Worm (Caenorhabditis elegans) whole organism, early embryonic: Measurements from ENCODE around the gene orc-5.
"Not testable (repeated sequence)": the region's sequence is repeated elsewhere in the genome, so short reads cannot be mapped to it uniquely, and the experiment has no call there.

Experiments used
- B0310.2 ChIP-seq: sonication (generic microtip); optimal IDR thresholded peaks from 2 replicates; lab custom pipeline; 2016; ENCODE audit warnings: mild to moderate bottlenecking, missing genetic modification characterization, missing compliant biosample characterization
- F13C5.2 ChIP-seq: sonication (generic microtip); optimal IDR thresholded peaks from 2 replicates; lab custom pipeline; 2017; ENCODE audit warnings: mild to moderate bottlenecking, missing genetic modification characterization, inconsistent platforms, missing compliant biosample characterization
- aly-1 ChIP-seq: sonication (generic microtip); optimal IDR thresholded peaks from 2 replicates; lab custom pipeline; 2016; ENCODE audit warnings: missing genetic modification characterization, missing compliant biosample characterization
- ama-1 ChIP-seq: fragments of 150-350 bp; optimal IDR thresholded peaks from 2 replicates; lab custom pipeline; 2014
- ceh-13 ChIP-seq: fragments of 200-800 bp; sonication (Bioruptor generic); optimal IDR thresholded peaks from 2 replicates; lab custom pipeline; 2018; ENCODE audit warnings: mild to moderate bottlenecking, missing genetic modification characterization, missing compliant biosample characterization
- ceh-36 ChIP-seq: sonication (generic microtip); optimal IDR thresholded peaks from 2 replicates; lab custom pipeline; 2016; ENCODE audit warnings: missing genetic modification characterization, inconsistent platforms, missing compliant biosample characterization
- ets-7 ChIP-seq: sonication (generic microtip); optimal IDR thresholded peaks from 2 replicates; lab custom pipeline; 2016; ENCODE audit warnings: missing genotype, missing genetic modification characterization, missing compliant biosample characterization
- flt-1 ChIP-seq: fragments of 200-800 bp; sonication (Bioruptor generic); IDR thresholded peaks from 2 replicates; pipeline ENCODE4 v1.3.6; 2022; ENCODE audit warnings: missing genetic modification characterization, missing compliant biosample characterization
- hmbx-1 ChIP-seq: sonication (generic microtip); optimal IDR thresholded peaks from 2 replicates; lab custom pipeline; 2016; ENCODE audit warnings: mild to moderate bottlenecking, missing genetic modification characterization, missing compliant biosample characterization
- hmg-4 ChIP-seq: fragments of 200-800 bp; sonication (Bioruptor generic); optimal IDR thresholded peaks from 2 replicates; lab custom pipeline; 2018; ENCODE audit warnings: mild to moderate bottlenecking, missing genetic modification characterization, missing compliant biosample characterization
- hnd-1 ChIP-seq: sonication (generic microtip); optimal IDR thresholded peaks from 2 replicates; lab custom pipeline; 2016; ENCODE audit warnings: missing genetic modification characterization, missing compliant biosample characterization
- pes-1 ChIP-seq: fragments of 200-800 bp; sonication (Bioruptor generic); IDR thresholded peaks from 2 replicates; pipeline ENCODE4 v1.3.6; 2022; ENCODE audit warnings: missing genetic modification reagents, missing genetic modification characterization, missing compliant biosample characterization
- scrt-1 ChIP-seq: fragments of 200-800 bp; sonication (Bioruptor generic); IDR thresholded peaks from 2 replicates; pipeline ENCODE4 v1.3.6; 2022; ENCODE audit warnings: missing genetic modification characterization, missing compliant biosample characterization
- sea-1 ChIP-seq: fragments of 200-800 bp; sonication (Bioruptor generic); conservative IDR thresholded peaks from 2 replicates; pipeline ENCODE4 v1.3.6; 2022; ENCODE audit warnings: missing genetic modification characterization, missing compliant biosample characterization
- tbx-11 ChIP-seq: fragments of 200-800 bp; sonication (Bioruptor generic); IDR thresholded peaks from 2 replicates; pipeline ENCODE4 v1.3.6; 2022; ENCODE audit warnings: missing genetic modification characterization, missing compliant biosample characterization
- tbx-37 ChIP-seq: fragments of 200-800 bp; sonication (Bioruptor generic); conservative IDR thresholded peaks from 2 replicates; pipeline ENCODE4 v1.3.6; 2022; ENCODE audit warnings: missing genetic modification reagents, missing genetic modification characterization, missing compliant biosample characterization
- tra-4 ChIP-seq: sonication (generic microtip); optimal IDR thresholded peaks from 2 replicates; lab custom pipeline; 2017; ENCODE audit warnings: missing genetic modification characterization, missing compliant biosample characterization

Gene orc-5

DNA sequence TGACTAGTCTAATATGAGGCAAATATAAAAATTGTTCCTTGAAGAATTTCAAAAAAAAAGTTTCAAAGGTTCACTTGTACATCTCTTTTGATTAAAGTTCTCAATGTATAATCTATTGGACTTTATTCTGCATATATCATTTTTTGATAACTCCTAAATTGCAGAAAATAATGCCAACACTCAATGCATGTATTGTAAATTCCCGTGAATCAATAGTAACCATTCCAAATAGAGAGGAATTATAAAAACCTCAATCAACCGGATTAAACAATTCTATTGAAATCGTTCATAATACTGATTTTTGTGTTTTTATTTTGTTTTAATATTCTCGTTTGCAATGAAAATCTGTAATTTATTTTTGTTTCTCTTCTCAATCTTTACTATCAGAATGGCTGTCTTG is 30.7 kb upstream of the orc-5 start, which contains the start of gene T25B9.12:
TSS of gene T25B9.12 (plus strand) at position 301 of the 400 bp plus-strand sequence.
- TF ChIP-seq aly-1 (tag; lab: Kevin White, UChicago) = no peak
- TF ChIP-seq hmbx-1 (tag; lab: Kevin White, UChicago) = no peak
- no peak for TF ChIP-seq hnd-1 (tag; lab: Kevin White, UChicago)
- no peak for TF ChIP-seq tbx-37 (GFP tag; lab: Robert Waterston, UW)
- TF ChIP-seq pes-1 (GFP tag; lab: Robert Waterston, UW) = no peak
- no peak for TF ChIP-seq ceh-13 (GFP tag; lab: Kevin White, UChicago)
- no peak for TF ChIP-seq ets-7 (tag; lab: Kevin White, UChicago)
- TF ChIP-seq flt-1 (GFP tag; lab: Robert Waterston, UW) = no peak
- TF ChIP-seq B0310.2 (tag; lab: Kevin White, UChicago) = no peak
- no peak for TF ChIP-seq hmg-4 (GFP tag; lab: Kevin White, UChicago)
- TF ChIP-seq scrt-1 = no peak

DNA sequence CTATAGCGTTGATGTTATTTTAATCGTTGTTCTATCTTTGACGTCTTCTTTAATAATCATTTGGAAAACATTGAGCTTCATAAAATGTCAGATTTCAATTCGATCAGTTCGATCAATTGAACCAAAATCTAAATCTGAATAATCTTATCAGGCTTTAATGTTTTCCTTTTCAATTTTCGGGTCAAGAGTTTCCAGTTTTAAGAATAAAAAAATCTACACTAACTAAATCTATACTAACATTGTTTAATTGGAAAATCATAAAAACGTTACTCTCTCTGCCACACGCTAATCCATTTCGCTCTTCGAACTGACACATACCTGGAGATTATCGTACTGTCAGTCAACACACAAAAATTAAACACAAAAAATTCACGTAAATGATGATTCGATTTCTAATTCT is 29.8 kb upstream of the orc-5 start, which contains the start of gene T25B9.11:
TSS of gene T25B9.11 (plus strand) at position 301 of the 400 bp plus-strand sequence.
- no peak for TF ChIP-seq sea-1
- no peak for TF ChIP-seq ets-7 (tag; lab: Kevin White, UChicago)
- TF ChIP-seq ceh-13 (GFP tag; lab: Kevin White, UChicago) = no peak
- TF ChIP-seq aly-1 (tag; lab: Kevin White, UChicago) = no peak
- no peak for TF ChIP-seq hmg-4 (GFP tag; lab: Kevin White, UChicago)
- no peak for TF ChIP-seq B0310.2 (tag; lab: Kevin White, UChicago)
- no peak for TF ChIP-seq scrt-1
- no peak for TF ChIP-seq hmbx-1 (tag; lab: Kevin White, UChicago)
- TF ChIP-seq tbx-11 (GFP tag; lab: Robert Waterston, UW) = no peak
- no peak for TF ChIP-seq hnd-1 (tag; lab: Kevin White, UChicago)
- TF ChIP-seq flt-1 (GFP tag; lab: Robert Waterston, UW) = no peak
- TF ChIP-seq pes-1 (GFP tag; lab: Robert Waterston, UW) = no peak
- TF ChIP-seq F13C5.2 (tag; lab: Kevin White, UChicago) = no peak
- TF ChIP-seq tbx-37 (GFP tag; lab: Robert Waterston, UW) = no peak

DNA sequence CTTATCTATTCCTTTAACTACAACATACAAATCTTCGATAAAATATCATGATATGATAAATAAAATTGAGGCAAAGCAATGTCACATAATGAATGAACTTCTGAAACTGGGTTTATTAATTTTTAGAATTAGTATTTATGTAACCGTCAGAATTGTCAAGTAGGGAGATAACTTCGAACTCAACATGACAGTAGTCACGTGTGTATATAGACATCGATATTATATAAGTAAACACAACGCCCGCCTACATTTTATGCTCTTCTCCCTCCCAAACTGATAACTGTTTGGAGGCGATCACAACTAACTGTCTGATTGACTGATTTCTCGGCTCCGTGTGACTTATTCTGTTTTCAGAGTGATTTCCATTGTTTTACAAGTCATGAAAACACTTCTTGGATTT is 27.0 kb upstream of the orc-5 start, which contains the start of gene ugt-54:
TSS of gene ugt-54 (plus strand) at position 355 of the 400 bp plus-strand sequence.
- no peak for TF ChIP-seq ceh-36 (tag; lab: Kevin White, UChicago)
- TF ChIP-seq tra-4 (tag; lab: Kevin White, UChicago) = no peak
- no peak for TF ChIP-seq ceh-13 (GFP tag; lab: Kevin White, UChicago)
- no peak for TF ChIP-seq tbx-11 (GFP tag; lab: Robert Waterston, UW)
- TF ChIP-seq F13C5.2 (tag; lab: Kevin White, UChicago) = no peak
- no peak for TF ChIP-seq ets-7 (tag; lab: Kevin White, UChicago)

DNA sequence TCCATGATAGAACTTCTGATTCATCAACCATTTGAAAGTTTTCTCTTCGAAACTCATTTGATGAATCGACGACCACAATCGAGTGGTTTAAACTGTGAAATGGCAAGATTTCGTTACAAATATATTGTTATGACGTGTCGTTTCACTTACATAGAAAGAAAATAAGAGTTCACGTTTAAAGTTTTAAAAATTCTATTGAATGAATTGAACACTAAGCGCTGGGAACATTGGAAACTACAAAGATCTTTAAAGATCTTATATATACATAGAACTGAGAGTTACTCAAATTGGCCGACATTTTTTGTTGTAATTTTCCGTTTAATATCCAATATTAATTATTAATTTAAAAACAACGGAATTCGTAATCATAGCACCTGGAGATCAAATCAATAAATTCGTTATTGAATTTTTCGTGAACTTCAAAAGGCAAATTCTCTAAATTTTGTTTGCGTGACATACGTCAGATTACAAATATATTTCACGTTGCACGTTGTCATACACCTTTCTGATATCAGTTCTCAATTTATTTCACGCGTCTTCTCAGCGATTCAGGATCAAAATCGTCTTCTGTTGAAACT is 23.3 kb upstream of the orc-5 start, which contains the start of the genes T25B9.4 and T25B9.6:
TSS of gene T25B9.4 (minus strand) at position 101 of the 578 bp plus-strand sequence.
TSS of gene T25B9.6 (plus strand) at position 528 of the 578 bp plus-strand sequence.
- TF ChIP-seq pes-1 (GFP tag; lab: Robert Waterston, UW) (no peak), scrt-1 (no peak), hmg-4 (GFP tag; lab: Kevin White, UChicago) (no peak), ceh-36 (tag; lab: Kevin White, UChicago) (no peak), hnd-1 (tag; lab: Kevin White, UChicago) (no peak)

DNA sequence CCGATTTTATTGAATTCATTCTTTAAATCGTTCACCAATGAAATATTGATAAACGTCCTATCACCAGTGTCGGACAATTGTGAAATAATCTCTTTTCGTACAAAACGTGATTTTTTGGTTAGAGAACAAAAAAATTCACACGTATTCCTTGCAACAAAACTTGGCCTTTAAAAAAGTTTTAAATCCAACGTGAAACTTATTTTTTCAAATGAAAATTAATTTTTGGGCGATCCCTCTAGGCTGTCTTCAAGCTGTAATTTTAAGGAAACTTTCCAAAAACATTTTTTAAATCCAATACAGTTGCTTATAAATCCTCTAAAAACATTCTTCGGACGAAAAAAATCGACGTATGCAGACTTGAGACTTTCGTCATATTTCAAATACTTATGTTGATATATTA is 20.3 kb upstream of the orc-5 start, which contains the start of gene T25B9.5:
TSS of gene T25B9.5 (minus strand) at position 101 of the 400 bp plus-strand sequence.
- no peak for TF ChIP-seq aly-1 (tag; lab: Kevin White, UChicago)
- TF ChIP-seq hmg-4 (GFP tag; lab: Kevin White, UChicago) = no peak
- no peak for TF ChIP-seq ama-1 (lab: Kevin White, UChicago)
- no peak for TF ChIP-seq ceh-13 (GFP tag; lab: Kevin White, UChicago)
- no peak for TF ChIP-seq sea-1
- no peak for TF ChIP-seq tbx-37 (GFP tag; lab: Robert Waterston, UW)
- no peak for TF ChIP-seq F13C5.2 (tag; lab: Kevin White, UChicago)
- TF ChIP-seq tra-4 (tag; lab: Kevin White, UChicago) = no peak
- no peak for TF ChIP-seq ets-7 (tag; lab: Kevin White, UChicago)

DNA sequence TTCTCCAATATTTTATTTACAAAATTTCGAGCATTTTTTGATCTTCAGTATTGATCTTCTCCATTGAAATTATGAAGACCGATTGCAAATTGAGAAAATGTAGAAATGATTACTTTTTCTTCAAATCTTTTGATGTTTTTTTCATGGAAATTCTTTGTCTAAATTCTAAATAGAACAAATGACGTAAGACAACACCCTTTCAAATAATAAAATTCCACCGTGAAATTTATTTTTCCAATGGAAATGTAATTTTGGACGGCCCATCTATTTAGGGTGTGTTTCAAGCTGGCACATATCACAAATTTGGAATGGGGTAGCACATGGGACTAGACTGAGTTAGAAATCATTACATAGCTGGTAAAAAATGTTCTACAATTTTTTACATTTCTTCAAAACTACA is 17.4 kb upstream of the orc-5 start, which contains the start of gene T25B9.2:
TSS of gene T25B9.2 (minus strand) at position 101 of the 400 bp plus-strand sequence.
- TF ChIP-seq pes-1 (GFP tag; lab: Robert Waterston, UW); tbx-11 (GFP tag; lab: Robert Waterston, UW); ceh-13 (GFP tag; lab: Kevin White, UChicago): not testable (repeated sequence)

DNA sequence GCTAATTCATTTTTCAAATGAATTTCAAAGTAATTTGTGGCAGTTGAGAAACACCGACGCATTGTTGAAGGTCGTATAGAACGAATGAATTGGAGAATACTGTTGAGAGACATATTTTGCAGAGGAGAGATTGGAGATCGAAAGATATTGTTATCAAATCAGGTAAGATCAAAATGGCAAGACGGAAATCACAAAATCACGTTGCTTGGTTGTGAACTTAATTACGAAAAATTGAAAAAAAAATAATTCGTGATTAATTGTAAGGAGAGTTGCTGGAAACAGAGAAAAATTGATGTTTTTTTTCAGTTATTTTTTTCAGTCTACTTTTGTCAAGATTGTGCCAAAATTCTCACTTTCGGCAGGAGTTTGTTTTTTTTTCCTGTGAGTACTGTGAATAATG is 15.7 kb upstream of the orc-5 start, which contains the start of gene T25B9.1:
TSS of gene T25B9.1 (minus strand) at position 101 of the 400 bp plus-strand sequence.
- no peak for TF ChIP-seq aly-1 (tag; lab: Kevin White, UChicago)
- no peak for TF ChIP-seq ceh-13 (GFP tag; lab: Kevin White, UChicago)
- TF ChIP-seq hnd-1 (tag; lab: Kevin White, UChicago) = no peak
- TF ChIP-seq scrt-1 = no peak
- no peak for TF ChIP-seq B0310.2 (tag; lab: Kevin White, UChicago)
- TF ChIP-seq ama-1 (lab: Kevin White, UChicago) = no peak
- no peak for TF ChIP-seq tbx-11 (GFP tag; lab: Robert Waterston, UW)
- no peak for TF ChIP-seq hmbx-1 (tag; lab: Kevin White, UChicago)
- no peak for TF ChIP-seq hmg-4 (GFP tag; lab: Kevin White, UChicago)
